Fruit fly (Drosophila melanogaster) whole organism: ENCODE data around the gene Gr28b.

Source experiments
- CG8478 ChIP-seq: fragments of >200 bp; optimal IDR thresholded peaks from 2 replicates; lab custom pipeline; 2018; ENCODE audit warnings: inconsistent platforms
- Dll ChIP-seq: fragments of >200 bp; optimal IDR thresholded peaks from 2 replicates; lab custom pipeline; 2017
- EcR ChIP-seq, 2 experiments: fragments of >200 bp; optimal IDR thresholded peaks; 2 replicates each; lab custom pipeline; 2017; ENCODE audit warnings: missing biosample characterization in 2 of 2, missing genetic modification characterization in 2 of 2, missing genetic modification reagents in 2 of 2
- pan ChIP-seq: fragments of >200 bp; optimal IDR thresholded peaks from 2 replicates; lab custom pipeline; 2017
- psq ChIP-seq: fragments of >200 bp; optimal IDR thresholded peaks from 2 replicates; lab custom pipeline; 2017
- usp ChIP-seq: fragments of >200 bp; optimal IDR thresholded peaks from 2 replicates; lab custom pipeline; 2017; ENCODE audit warnings: missing biosample characterization, missing genetic modification characterization, mixed read lengths

Gene Gr28b

DNA sequence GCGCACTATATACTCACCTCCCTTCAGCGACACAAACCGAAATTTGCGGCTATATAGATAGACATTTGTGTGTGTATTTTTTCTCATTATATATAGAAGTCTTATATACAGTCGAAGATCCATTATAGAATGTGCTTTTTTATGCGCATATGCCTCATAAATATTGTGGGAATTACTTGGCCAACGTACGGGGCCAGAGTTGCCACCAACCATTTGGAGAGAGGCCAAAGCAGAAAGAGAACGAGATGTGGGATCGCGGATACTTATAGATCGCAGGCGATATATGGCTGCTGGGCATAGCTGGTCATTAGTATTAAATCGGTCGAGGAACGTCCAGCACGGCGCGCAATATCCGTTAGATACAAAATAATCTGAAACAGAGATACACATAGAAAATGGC is 57.1 kb downstream of the Gr28b start, which contains the start of gene CG5177:
CG5177 (plus strand) TSS at position 305 of the 400 bp plus-strand sequence.
- no peak for TF ChIP-seq CG8478 (lab: Kevin White, UChicago)
- no peak for TF ChIP-seq usp (GFP tag; lab: Kevin White, UChicago)
- TF ChIP-seq Dll (lab: Kevin White, UChicago): no peak
- no peak for TF ChIP-seq psq
- TF ChIP-seq pan (lab: Kevin White, UChicago): no peak
- no peak for TF ChIP-seq EcR (GFP tag; optimal IDR thresholded peaks at IDR 0.05; lab: Kevin White, UChicago)
